Fruit fly (Drosophila melanogaster): Measurements from ENCODE around the gene Ubi-p63E.

dm6 chr3L:3890860-3891259 is 12.1 kb downstream of the Ubi-p63E start:
- TF ChIP-seq h (optimal IDR thresholded peaks at IDR 0.05) (no peak), insv (optimal IDR thresholded peaks at IDR 0.05) (no peak), Sin3A (optimal IDR thresholded peaks at IDR 0.05) (no peak)

Data from Kc167 (cell line).